Worm (Caenorhabditis elegans) whole organism, L4/young adult: ENCODE data around the gene M05D6.2.

Experiments used
- dao-5 ChIP-seq: sonication (generic microtip); optimal IDR thresholded peaks from 2 replicates; lab custom pipeline; 2016; ENCODE audit warnings: missing genotype, missing genetic modification characterization, moderate library complexity, missing compliant biosample characterization
- him-1 ChIP-seq: sonication (generic microtip); optimal IDR thresholded peaks from 2 replicates; lab custom pipeline; 2016; ENCODE audit warnings: missing genotype, missing genetic modification reagents, missing genetic modification characterization, missing compliant biosample characterization

DNA sequence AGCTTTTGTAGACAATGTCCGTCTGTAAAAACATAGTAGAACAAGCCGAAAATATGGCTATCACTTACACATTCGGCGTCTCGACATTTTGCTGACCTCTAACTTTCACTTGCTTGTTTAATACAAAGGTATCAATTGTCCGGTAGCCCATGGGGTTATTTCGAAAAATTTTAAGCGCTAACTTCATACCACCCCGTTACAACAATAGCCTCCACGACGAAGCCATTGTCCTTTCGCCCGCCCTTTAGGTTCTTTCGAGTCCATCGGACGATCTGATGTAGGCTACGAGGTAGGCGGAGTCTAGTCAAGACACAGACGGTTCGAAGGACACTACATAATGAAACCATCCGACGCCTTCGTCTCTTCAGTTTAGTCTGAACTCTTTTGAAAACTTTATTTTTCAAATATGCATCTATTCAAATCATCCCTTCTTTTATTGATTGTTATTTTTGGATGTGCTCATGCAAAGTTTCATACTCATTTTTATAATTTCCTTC, 29.1 kb upstream of the M05D6.2 start, which contains the start of gene lips-10:
- TF ChIP-seq him-1 (tag; lab: Kevin White, UChicago) (no peak), dao-5 (tag; lab: Kevin White, UChicago) (no peak)
